Fruit fly (Drosophila melanogaster) whole organism, embryonic: ENCODE results near the gene Ykt6.

ENCODE experiments used
- Antp ChIP-seq: fragments of 200-800 bp; sonication (Bioruptor generic); optimal IDR thresholded peaks from 3 replicates; lab custom pipeline; 2016; ENCODE audit warnings: missing biosample characterization, missing genetic modification characterization
- Atf3 ChIP-seq: fragments of 200-800 bp; sonication (Bioruptor generic); optimal IDR thresholded peaks from 3 replicates; lab custom pipeline; 2016; ENCODE audit warnings: missing biosample characterization, missing genetic modification characterization
- B-H2 ChIP-seq: fragments of 200-800 bp; sonication (Bioruptor generic); optimal IDR thresholded peaks from 2 replicates; lab custom pipeline; 2018; ENCODE audit warnings: missing biosample characterization, mild to moderate bottlenecking, missing genetic modification characterization
- BEAF-32 ChIP-seq: fragments of 200-800 bp; sonication (Bioruptor generic); optimal IDR thresholded peaks from 3 replicates; lab custom pipeline; 2017; ENCODE audit warnings: missing biosample characterization, missing genetic modification characterization, mild to moderate bottlenecking, moderate library complexity, missing genetic modification reagents
- CG10267 ChIP-seq: fragments of 200-800 bp; sonication (Bioruptor generic); optimal IDR thresholded peaks from 2 replicates; lab custom pipeline; 2018; ENCODE audit warnings: missing biosample characterization, mild to moderate bottlenecking, missing genetic modification characterization, moderate library complexity
- CG10462 ChIP-seq: fragments of 200-800 bp; sonication (Bioruptor generic); optimal IDR thresholded peaks from 2 replicates; lab custom pipeline; 2016; ENCODE audit warnings: missing biosample characterization, missing genetic modification characterization
- CG11695 ChIP-seq: fragments of 200-800 bp; sonication (Bioruptor generic); IDR thresholded peaks from 3 replicates; pipeline ENCODE4 v1.3.6; 2022; ENCODE audit warnings: missing biosample characterization, missing genetic modification characterization
- CG11723 ChIP-seq: fragments of 200-800 bp; sonication (Bioruptor generic); optimal IDR thresholded peaks from 2 replicates; lab custom pipeline; 2017; ENCODE audit warnings: missing biosample characterization, mild to moderate bottlenecking, missing genetic modification characterization
- CG12744 ChIP-seq: fragments of 200-800 bp; sonication (Bioruptor generic); optimal IDR thresholded peaks from 2 replicates; lab custom pipeline; 2016; ENCODE audit warnings: missing biosample characterization, missing genetic modification characterization
- CG13775 ChIP-seq: fragments of 200-800 bp; sonication (Bioruptor generic); optimal IDR thresholded peaks from 3 replicates; lab custom pipeline; 2017; ENCODE audit warnings: missing biosample characterization, mild to moderate bottlenecking, missing genetic modification characterization
- CG14441 ChIP-seq: fragments of 200-800 bp; sonication (Bioruptor generic); IDR thresholded peaks from 2 replicates; pipeline ENCODE4 v1.3.6; 2022; ENCODE audit warnings: missing biosample characterization, missing genetic modification characterization
- CG14710 ChIP-seq: fragments of 200-800 bp; sonication (Bioruptor generic); optimal IDR thresholded peaks from 3 replicates; lab custom pipeline; 2019; ENCODE audit warnings: missing biosample characterization, mild to moderate bottlenecking, missing genetic modification characterization, moderate library complexity
- CG15073 ChIP-seq: fragments of 200-800 bp; sonication (Bioruptor generic); optimal IDR thresholded peaks from 2 replicates; lab custom pipeline; 2016; ENCODE audit warnings: missing biosample characterization, missing genetic modification characterization
- CG15479 ChIP-seq: fragments of 200-800 bp; sonication (Bioruptor generic); optimal IDR thresholded peaks from 3 replicates; lab custom pipeline; 2019; ENCODE audit warnings: missing biosample characterization, mild to moderate bottlenecking, missing genetic modification characterization, moderate library complexity
- CG17612 ChIP-seq: fragments of 200-800 bp; sonication (Bioruptor generic); IDR thresholded peaks from 2 replicates; pipeline ENCODE4 v1.3.6; 2022; ENCODE audit warnings: missing biosample characterization, missing genetic modification characterization
- CG18476 ChIP-seq: fragments of 200-800 bp; sonication (Bioruptor generic); optimal IDR thresholded peaks from 2 replicates; lab custom pipeline; 2016; ENCODE audit warnings: missing biosample characterization, mild to moderate bottlenecking, missing genetic modification characterization
- CG30020 ChIP-seq: fragments of 200-800 bp; optimal IDR thresholded peaks from 2 replicates; lab custom pipeline; 2019; ENCODE audit warnings: missing biosample characterization, mild to moderate bottlenecking, missing genetic modification characterization, moderate library complexity
- CG32772 ChIP-seq: fragments of 200-800 bp; sonication (Bioruptor generic); IDR thresholded peaks from 2 replicates; pipeline ENCODE4 v1.3.6; 2022; ENCODE audit warnings: missing biosample characterization, missing genetic modification characterization
- CG8478 ChIP-seq: fragments of >200 bp; optimal IDR thresholded peaks from 2 replicates; lab custom pipeline; 2018
- CG9437 ChIP-seq: fragments of 200-800 bp; sonication (Bioruptor generic); optimal IDR thresholded peaks from 2 replicates; lab custom pipeline; 2018; ENCODE audit warnings: missing biosample characterization, mild to moderate bottlenecking, missing genetic modification characterization
- CG9727 ChIP-seq: fragments of 200-800 bp; sonication (Bioruptor generic); optimal IDR thresholded peaks from 3 replicates; lab custom pipeline; 2017; ENCODE audit warnings: missing biosample characterization, mild to moderate bottlenecking, missing genetic modification characterization
- Camta ChIP-seq: fragments of 200-800 bp; sonication (Bioruptor generic); optimal IDR thresholded peaks from 2 replicates; lab custom pipeline; 2016; ENCODE audit warnings: missing biosample characterization, missing genetic modification characterization
- CoRest ChIP-seq: fragments of 200-800 bp; sonication (Bioruptor generic); optimal IDR thresholded peaks from 3 replicates; lab custom pipeline; 2018; ENCODE audit warnings: missing biosample characterization, mild to moderate bottlenecking, missing genetic modification characterization, moderate library complexity
- Dbx ChIP-seq: fragments of 200-800 bp; sonication (Bioruptor generic); IDR thresholded peaks from 3 replicates; pipeline ENCODE4 v1.3.6; 2022; ENCODE audit warnings: missing biosample characterization, missing genetic modification characterization
- Dfd ChIP-seq, 2 experiments: fragments of >200 bp; optimal IDR thresholded peaks; 2 replicates each; lab custom pipeline; 2017; ENCODE audit warnings: missing biosample characterization in 2 of 2, missing genetic modification characterization in 2 of 2
- Dip2 ChIP-seq: fragments of 200-800 bp; sonication (Bioruptor generic); IDR thresholded peaks from 2 replicates; pipeline ENCODE4 v1.3.6; 2022; ENCODE audit warnings: missing biosample characterization, missing genetic modification characterization
- Mes4 ChIP-seq: fragments of 200-800 bp; sonication (Bioruptor generic); optimal IDR thresholded peaks from 2 replicates; lab custom pipeline; 2016; ENCODE audit warnings: missing biosample characterization, missing genetic modification characterization
- Nf-YC ChIP-seq: fragments of 200-800 bp; optimal IDR thresholded peaks from 3 replicates; lab custom pipeline; 2019; ENCODE audit warnings: missing biosample characterization, mild to moderate bottlenecking, missing genetic modification characterization, moderate library complexity
- Ssrp ChIP-seq: fragments of 200-800 bp; sonication (Bioruptor generic); optimal IDR thresholded peaks from 2 replicates; lab custom pipeline; 2018; ENCODE audit warnings: missing biosample characterization, mild to moderate bottlenecking, missing genetic modification characterization, moderate library complexity
- ase ChIP-seq: fragments of 200-800 bp; sonication (Bioruptor generic); IDR thresholded peaks from 3 replicates; pipeline ENCODE4 v1.3.6; 2022; ENCODE audit warnings: missing biosample characterization, missing genetic modification characterization
- ash1 ChIP-seq: fragments of 200-800 bp; sonication (Bioruptor generic); optimal IDR thresholded peaks from 2 replicates; lab custom pipeline; 2018; ENCODE audit warnings: missing biosample characterization, mild to moderate bottlenecking, missing genetic modification characterization
- cwo ChIP-seq: fragments of 200-800 bp; sonication (Bioruptor generic); optimal IDR thresholded peaks from 3 replicates; lab custom pipeline; 2017; ENCODE audit warnings: missing biosample characterization, missing genetic modification characterization, mild to moderate bottlenecking, moderate library complexity, missing genetic modification reagents
- dimm ChIP-seq: fragments of 200-800 bp; sonication (Bioruptor generic); IDR thresholded peaks from 2 replicates; pipeline ENCODE4 v1.3.6; 2022; ENCODE audit warnings: missing biosample characterization, missing genetic modification characterization
- dmrt11E ChIP-seq: fragments of 200-800 bp; sonication (Bioruptor generic); optimal IDR thresholded peaks from 3 replicates; lab custom pipeline; 2018; ENCODE audit warnings: missing biosample characterization, mild to moderate bottlenecking, missing genetic modification characterization, moderate library complexity
- fru ChIP-seq: fragments of >200 bp; optimal IDR thresholded peaks from 2 replicates; lab custom pipeline; 2017
- mld ChIP-seq: fragments of 200-800 bp; sonication (Bioruptor generic); IDR thresholded peaks from 3 replicates; pipeline ENCODE4 v1.3.6; 2022; ENCODE audit warnings: missing biosample characterization, missing genetic modification characterization; ENCODE audit not compliant: partially characterized antibody
- org-1 ChIP-seq: fragments of 200-800 bp; sonication (Bioruptor generic); optimal IDR thresholded peaks from 2 replicates; lab custom pipeline; 2017; ENCODE audit warnings: missing biosample characterization, missing genetic modification characterization
- sc ChIP-seq, 3 experiments: fragments of >200 bp in 2 of 3; fragments of 200-800 bp in 1 of 3; sonication (Bioruptor generic) in 1 of 3; optimal IDR thresholded peaks; 2 replicates in 2 of 3; 3 replicates in 1 of 3; lab custom pipeline; 2017; ENCODE audit warnings: mild to moderate bottlenecking in 1 of 3, missing biosample characterization in 1 of 3, missing genetic modification characterization in 1 of 3, missing genetic modification reagents in 1 of 3
- seq ChIP-seq: fragments of 200-800 bp; sonication (Bioruptor generic); IDR thresholded peaks from 2 replicates; pipeline ENCODE4 v1.3.6; 2022; ENCODE audit warnings: missing biosample characterization, missing genetic modification characterization
- sim ChIP-seq: fragments of 200-800 bp; sonication (Bioruptor generic); IDR thresholded peaks from 2 replicates; pipeline ENCODE4 v1.3.6; 2022; ENCODE audit warnings: missing biosample characterization, missing genetic modification characterization
- sisA ChIP-seq: fragments of 200-800 bp; sonication (Bioruptor generic); IDR thresholded peaks from 2 replicates; pipeline ENCODE4 v1.3.6; 2022; ENCODE audit warnings: missing biosample characterization, missing genetic modification characterization
- so ChIP-seq: fragments of 200-800 bp; sonication (Bioruptor generic); IDR thresholded peaks from 3 replicates; pipeline ENCODE4 v1.3.6; 2022; ENCODE audit warnings: missing biosample characterization, missing genetic modification characterization
- stwl ChIP-seq: fragments of 200-800 bp; sonication (Bioruptor generic); optimal IDR thresholded peaks from 3 replicates; lab custom pipeline; 2018; ENCODE audit warnings: missing biosample characterization, mild to moderate bottlenecking, missing genetic modification characterization, moderate library complexity
- tap ChIP-seq: fragments of 200-800 bp; optimal IDR thresholded peaks from 3 replicates; lab custom pipeline; 2019; ENCODE audit warnings: missing biosample characterization, mild to moderate bottlenecking, missing genetic modification characterization, moderate library complexity
- tio ChIP-seq: fragments of 200-800 bp; sonication (Bioruptor generic); optimal IDR thresholded peaks from 2 replicates; lab custom pipeline; 2017; ENCODE audit warnings: missing biosample characterization, missing genetic modification characterization, inconsistent platforms
- tup ChIP-seq: fragments of 200-800 bp; sonication (Bioruptor generic); optimal IDR thresholded peaks from 2 replicates; lab custom pipeline; 2016; ENCODE audit warnings: missing biosample characterization, mild to moderate bottlenecking, missing genetic modification characterization, moderate library complexity
- unc-4 ChIP-seq: fragments of 200-800 bp; sonication (Bioruptor generic); IDR thresholded peaks from 2 replicates; pipeline ENCODE4 v1.3.6; 2022; ENCODE audit warnings: missing biosample characterization, missing genetic modification characterization; ENCODE audit not compliant: partially characterized antibody
- usp ChIP-seq: fragments of >200 bp; optimal IDR thresholded peaks from 2 replicates; lab custom pipeline; 2017; ENCODE audit warnings: missing biosample characterization, missing genetic modification characterization
- zfh1 ChIP-seq: fragments of 200-800 bp; sonication (Bioruptor generic); IDR thresholded peaks from 3 replicates; pipeline ENCODE4 v1.3.6; 2022; ENCODE audit warnings: missing biosample characterization, missing genetic modification characterization

The Ykt6 gene

dm6 chrX:7937588-7938481, 17.6 kb downstream of the Ykt6 start (continued):
- TF ChIP-seq CG30020 (tag; lab: Kevin White, UChicago): peak; percentile 38
- peak; percentile 59; the same call in 1 of the 3 replicates for TF ChIP-seq so (GFP tag; lab: Robert Waterston, UW)
- peak; percentile 82 for TF ChIP-seq tio (GFP tag; lab: Kevin White, UChicago)
- peak; percentile 12 for TF ChIP-seq BEAF-32
- no peak for TF ChIP-seq Dip2
- no peak for TF ChIP-seq unc-4
- TF ChIP-seq sim (GFP tag; lab: Robert Waterston, UW): no peak
- peak; percentile 71 for TF ChIP-seq zfh1 (GFP tag; lab: Robert Waterston, UW)
- peak; percentile 73 for TF ChIP-seq CG11723
- peak; percentile 64 for TF ChIP-seq CG14441
- peak; percentile 51; the same call in 1 of the 3 replicates for TF ChIP-seq ase
- peak; percentile 21; the same call in 1 of the 2 replicates for TF ChIP-seq dimm
- peak; percentile 85 for TF ChIP-seq org-1 (GFP tag; lab: Kevin White, UChicago)
- TF ChIP-seq CG9727 (GFP tag; lab: Kevin White, UChicago): peak; percentile 89
- TF ChIP-seq Nf-YC (tag; lab: Kevin White, UChicago): peak; percentile 62
- peak; percentile 81 for TF ChIP-seq Atf3 (GFP tag; lab: Kevin White, UChicago)
- TF ChIP-seq CG32772 (GFP tag; lab: Robert Waterston, UW): peak; percentile 76
- no peak for TF ChIP-seq Dfd (GFP tag; optimal IDR thresholded peaks at IDR 0.05; lab: Kevin White, UChicago)
- peak; percentile 78 for TF ChIP-seq CG11695
- peak; percentile 90 for TF ChIP-seq CG14710 (tag; lab: Kevin White, UChicago)
- peak; percentile 77 for TF ChIP-seq CG13775
- TF ChIP-seq sisA (GFP tag; lab: Robert Waterston, UW): peak; percentile 77
- TF ChIP-seq seq (GFP tag; lab: Robert Waterston, UW): peak; percentile 57
- TF ChIP-seq tup: no peak
- TF ChIP-seq Ssrp: peak; percentile 88
- TF ChIP-seq dmrt11E (tag; lab: Kevin White, UChicago): peak; percentile 86
- no peak for TF ChIP-seq mld
- TF ChIP-seq Mes4: peak; percentile 87
- no peak for TF ChIP-seq CG12744 (GFP tag; lab: Kevin White, UChicago)
- TF ChIP-seq cwo (GFP tag; lab: Kevin White, UChicago): peak; percentile 58
- no peak for TF ChIP-seq usp (GFP tag; lab: Kevin White, UChicago)
- peak; percentile 87 for TF ChIP-seq CG9437 (GFP tag; lab: Kevin White, UChicago)
- peak; percentile 2 for TF ChIP-seq CG15073
- no peak for TF ChIP-seq ash1 (GFP tag; lab: Kevin White, UChicago)
- TF ChIP-seq CG15479 (GFP tag; lab: Kevin White, UChicago): peak; percentile 94
- TF ChIP-seq Dbx: no peak
- peak; percentile 66 for TF ChIP-seq CG18476
- no peak for TF ChIP-seq fru (lab: Kevin White, UChicago)
- peak; percentile 91 for TF ChIP-seq CoRest (tag; lab: Kevin White, UChicago)
- TF ChIP-seq sc (optimal IDR thresholded peaks at IDR 0.05; lab: Kevin White, UChicago): no peak
- peak; percentile 88 for TF ChIP-seq sc (GFP tag; optimal IDR thresholded peaks at IDR 0.05; lab: Kevin White, UChicago)
- TF ChIP-seq CG10462: peak; percentile 77
- TF ChIP-seq CG10267 (tag; lab: Kevin White, UChicago): peak; percentile 73
- TF ChIP-seq CG8478: peak; percentile 98
- TF ChIP-seq tap (tag; lab: Kevin White, UChicago): peak; percentile 52
- peak; percentile 79 for TF ChIP-seq Antp (GFP tag; lab: Kevin White, UChicago)
- peak; percentile 89 for TF ChIP-seq Camta (GFP tag; lab: Kevin White, UChicago)
- no peak for TF ChIP-seq CG17612
- no peak for TF ChIP-seq B-H2
- TF ChIP-seq stwl (tag; lab: Kevin White, UChicago): no peak
